Worm (Caenorhabditis elegans): Measurements from ENCODE around the gene C47E12.13.
A peak's percentile ranks its signal among the peaks of the same experiment; 100 is the strongest.

Gene C47E12.13

DNA sequence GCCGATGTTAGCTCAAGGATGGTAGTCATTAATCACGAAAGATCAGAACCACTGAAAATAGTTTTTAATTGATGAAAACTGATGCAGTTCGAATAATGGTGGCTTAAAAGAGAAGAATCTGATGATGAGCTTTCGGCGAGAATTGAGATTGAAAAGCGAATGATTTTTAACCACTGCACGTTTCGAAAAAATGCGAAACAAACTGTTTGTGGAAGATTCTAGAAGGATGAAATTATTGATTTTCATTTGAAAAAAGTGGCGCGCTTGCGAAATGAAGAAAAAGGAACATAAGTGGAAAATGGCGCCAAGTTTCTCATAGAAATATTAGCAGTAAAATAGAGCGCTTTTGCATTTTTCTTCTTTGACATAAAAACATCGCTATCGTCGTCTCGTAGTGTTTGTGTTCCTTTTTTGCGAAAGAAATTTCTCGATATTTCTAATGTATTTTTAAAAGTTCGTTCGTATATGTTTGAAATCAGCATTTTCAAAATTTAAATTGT lies 11.7 kb downstream of the C47E12.13 start, which contains the start of gene uba-1:
TSS of gene uba-1 (minus strand) at position 51 of the 500 bp plus-strand sequence.
- TF ChIP-seq nhr-67 (tag; optimal IDR thresholded peaks at IDR 0.05) (no peak), nhr-12 (tag; optimal IDR thresholded peaks at IDR 0.05) (no peak), unc-39 (tag; optimal IDR thresholded peaks at IDR 0.05) (no peak), nhr-28 (tag; optimal IDR thresholded peaks at IDR 0.05) (no peak), jun-1 (tag; optimal IDR thresholded peaks at IDR 0.05) (no peak), R02D3.7 (tag; optimal IDR thresholded peaks at IDR 0.05) (no peak), nhr-23 (tag; optimal IDR thresholded peaks at IDR 0.05) (peak; percentile 62), fkh-10 (GFP tag; optimal IDR thresholded peaks at IDR 0.05) (no peak), ZK546.5 (tag; optimal IDR thresholded peaks at IDR 0.05) (no peak), skn-1 (tag; optimal IDR thresholded peaks at IDR 0.05) (no peak), nfya-1 (tag; optimal IDR thresholded peaks at IDR 0.05; ENCODE audit: insufficient read depth) (peak; percentile 7), nhr-43 (tag; optimal IDR thresholded peaks at IDR 0.05; ENCODE audit: poor library complexity, severe bottlenecking) (peak; percentile 68), unc-62 (GFP tag; optimal IDR thresholded peaks at IDR 0.05) (no peak), ztf-4 (tag; optimal IDR thresholded peaks at IDR 0.05) (peak; percentile 49), tbx-2 (tag; optimal IDR thresholded peaks at IDR 0.05) (peak; percentile 6), ceh-28 (tag; optimal IDR thresholded peaks at IDR 0.05) (peak; percentile 37), fkh-2 (tag; optimal IDR thresholded peaks at IDR 0.05) (no peak), lsy-12 (tag; optimal IDR thresholded peaks at IDR 0.05) (peak; percentile 46), ceh-9 (tag; optimal IDR thresholded peaks at IDR 0.05) (no peak), lin-15B (tag; optimal IDR thresholded peaks at IDR 0.05) (peak; percentile 29), nhr-76 (tag; optimal IDR thresholded peaks at IDR 0.05) (no peak), elt-2 (tag; optimal IDR thresholded peaks at IDR 0.05) (peak; percentile 46), pqm-1 (tag; optimal IDR thresholded peaks at IDR 0.05) (no peak), lin-39 (tag; optimal IDR thresholded peaks at IDR 0.05) (peak; percentile 4), nhr-25 (tag; optimal IDR thresholded peaks at IDR 0.05) (peak; percentile 37), mml-1 (tag; optimal IDR thresholded peaks at IDR 0.05) (no peak), zag-1 (tag; optimal IDR thresholded peaks at IDR 0.05) (no peak), egl-5 (tag; optimal IDR thresholded peaks at IDR 0.05) (no peak), snpc-4 (tag; optimal IDR thresholded peaks at IDR 0.05) (no peak), nhr-11 (tag; optimal IDR thresholded peaks at IDR 0.05) (no peak), nhr-237 (tag; optimal IDR thresholded peaks at IDR 0.05) (no peak), elt-1 (tag; optimal IDR thresholded peaks at IDR 0.05) (no peak), egl-27 (tag; optimal IDR thresholded peaks at IDR 0.05) (no peak), ama-1 (optimal IDR thresholded peaks at IDR 0.05) (peak; percentile 81), elt-3 (tag; optimal IDR thresholded peaks at IDR 0.05) (no peak), pha-4 (tag; optimal IDR thresholded peaks at IDR 0.05) (peak; percentile 26), aly-2 (tag; optimal IDR thresholded peaks at IDR 0.05) (no peak), eor-1 (tag; optimal IDR thresholded peaks at IDR 0.05) (no peak), ceh-82 (tag; optimal IDR thresholded peaks at IDR 0.05) (no peak), nhr-77 (tag; optimal IDR thresholded peaks at IDR 0.05) (no peak), hmg-11 (tag; optimal IDR thresholded peaks at IDR 0.05) (no peak), ceh-16 (tag; optimal IDR thresholded peaks at IDR 0.05) (no peak), ztf-11 (tag; optimal IDR thresholded peaks at IDR 0.05) (no peak), sea-2 (GFP tag; optimal IDR thresholded peaks at IDR 0.05) (no peak), mdl-1 (tag; optimal IDR thresholded peaks at IDR 0.05) (no peak), fos-1 (tag; optimal IDR thresholded peaks at IDR 0.05) (no peak), daf-12 (tag; optimal IDR thresholded peaks at IDR 0.05) (no peak)

Data from whole organism, L3 larva.